Fruit fly (Drosophila melanogaster) whole organism, embryonic: Measurements from ENCODE around the gene Osi21.

ENCODE experiments used
- Atf3 ChIP-seq: fragments of 200-800 bp; sonication (Bioruptor generic); optimal IDR thresholded peaks from 3 replicates; lab custom pipeline; 2016; ENCODE audit warnings: missing biosample characterization, missing genetic modification characterization
- Blimp-1 ChIP-seq: fragments of 200-800 bp; sonication (Bioruptor generic); optimal IDR thresholded peaks from 3 replicates; lab custom pipeline; 2018; ENCODE audit warnings: missing biosample characterization, missing genetic modification characterization, mild to moderate bottlenecking, moderate library complexity, missing genetic modification reagents
- CG13287 ChIP-seq: fragments of 200-800 bp; sonication (Bioruptor generic); IDR thresholded peaks from 2 replicates; pipeline ENCODE4 v1.3.6; 2022; ENCODE audit warnings: missing biosample characterization, missing genetic modification characterization; ENCODE audit not compliant: partially characterized antibody
- CG13296 ChIP-seq: fragments of 200-800 bp; sonication (Bioruptor generic); optimal IDR thresholded peaks from 3 replicates; lab custom pipeline; 2018; ENCODE audit warnings: missing biosample characterization, mild to moderate bottlenecking, missing genetic modification characterization
- CG13624 ChIP-seq: fragments of 200-800 bp; sonication (Bioruptor generic); optimal IDR thresholded peaks from 2 replicates; lab custom pipeline; 2016; ENCODE audit warnings: missing biosample characterization, missing genetic modification characterization
- CG14710 ChIP-seq: fragments of 200-800 bp; sonication (Bioruptor generic); optimal IDR thresholded peaks from 3 replicates; lab custom pipeline; 2019; ENCODE audit warnings: missing biosample characterization, mild to moderate bottlenecking, missing genetic modification characterization, moderate library complexity
- CG15269 ChIP-seq: fragments of 200-800 bp; sonication (Bioruptor generic); optimal IDR thresholded peaks from 2 replicates; lab custom pipeline; 2018; ENCODE audit warnings: missing biosample characterization, mild to moderate bottlenecking, missing genetic modification characterization, moderate library complexity
- CG18262 ChIP-seq: fragments of 200-800 bp; optimal IDR thresholded peaks from 3 replicates; lab custom pipeline; 2019; ENCODE audit warnings: missing biosample characterization, mild to moderate bottlenecking, missing genetic modification characterization, moderate library complexity
- CG2678 ChIP-seq: fragments of 200-800 bp; sonication (Bioruptor generic); optimal IDR thresholded peaks from 3 replicates; lab custom pipeline; 2019; ENCODE audit warnings: missing biosample characterization, mild to moderate bottlenecking, missing genetic modification characterization, moderate library complexity
- CG30403 ChIP-seq: fragments of 200-800 bp; sonication (Bioruptor generic); optimal IDR thresholded peaks from 3 replicates; lab custom pipeline; 2016; ENCODE audit warnings: missing biosample characterization, missing genetic modification characterization
- CG30431 ChIP-seq: fragments of 200-800 bp; sonication (Bioruptor generic); optimal IDR thresholded peaks from 2 replicates; lab custom pipeline; 2017; ENCODE audit warnings: missing biosample characterization, missing genetic modification characterization
- CG33557 ChIP-seq: fragments of 200-800 bp; sonication (Bioruptor generic); optimal IDR thresholded peaks from 2 replicates; lab custom pipeline; 2019; ENCODE audit warnings: missing biosample characterization, mild to moderate bottlenecking, missing genetic modification characterization, moderate library complexity
- CG3726 ChIP-seq: fragments of 200-800 bp; sonication (Bioruptor generic); IDR thresholded peaks from 3 replicates; pipeline ENCODE4, ENCODE4 v1.3.6; 2022; ENCODE audit warnings: missing biosample characterization, missing genetic modification characterization
- CG6654 ChIP-seq: fragments of 200-800 bp; sonication (Bioruptor generic); optimal IDR thresholded peaks from 2 replicates; lab custom pipeline; 2017; ENCODE audit warnings: missing biosample characterization, mild to moderate bottlenecking, missing genetic modification characterization
- CG7372 ChIP-seq: fragments of 200-800 bp; sonication (Bioruptor generic); IDR thresholded peaks from 2 replicates; pipeline ENCODE4 v1.3.6; 2022; ENCODE audit warnings: missing biosample characterization, missing genetic modification characterization
- CG9215 ChIP-seq: fragments of 200-800 bp; sonication (Bioruptor generic); IDR thresholded peaks from 2 replicates; pipeline ENCODE4 v1.3.6; 2022; ENCODE audit warnings: missing biosample characterization, missing genetic modification characterization
- CG9727 ChIP-seq: fragments of 200-800 bp; sonication (Bioruptor generic); optimal IDR thresholded peaks from 3 replicates; lab custom pipeline; 2017; ENCODE audit warnings: missing biosample characterization, mild to moderate bottlenecking, missing genetic modification characterization
- D ChIP-seq, 2 experiments: fragments of 200-800 bp in 1 of 2; fragments of >200 bp in 1 of 2; sonication (Bioruptor generic) in 1 of 2; optimal IDR thresholded peaks; 2 replicates in 1 of 2; 3 replicates in 1 of 2; lab custom pipeline; 2017; ENCODE audit warnings: mild to moderate bottlenecking in 1 of 2, missing biosample characterization in 1 of 2, missing genetic modification characterization in 1 of 2, missing genetic modification reagents in 1 of 2
- D19B ChIP-seq: fragments of 200-800 bp; sonication (Bioruptor generic); optimal IDR thresholded peaks from 2 replicates; lab custom pipeline; 2017; ENCODE audit warnings: missing biosample characterization, mild to moderate bottlenecking, missing genetic modification characterization
- Gsc ChIP-seq: fragments of 200-800 bp; sonication (Bioruptor generic); IDR thresholded peaks from 2 replicates; pipeline ENCODE4 v1.3.6; 2022; ENCODE audit warnings: missing biosample characterization, missing genetic modification characterization
- Lpt ChIP-seq: fragments of >200 bp; optimal IDR thresholded peaks from 2 replicates; lab custom pipeline; 2018; ENCODE audit warnings: missing biosample characterization, missing genetic modification characterization
- Mad ChIP-seq: fragments of 200-800 bp; sonication (Bioruptor generic); optimal IDR thresholded peaks from 2 replicates; lab custom pipeline; 2016; ENCODE audit warnings: missing biosample characterization, missing genetic modification characterization
- Myb ChIP-seq: fragments of 200-800 bp; sonication (Bioruptor generic); optimal IDR thresholded peaks from 2 replicates; lab custom pipeline; 2016; ENCODE audit warnings: missing biosample characterization, missing genetic modification characterization
- Oaz ChIP-seq: fragments of 200-800 bp; sonication (Bioruptor generic); IDR thresholded peaks from 2 replicates; pipeline ENCODE4 v1.3.6; 2022; ENCODE audit warnings: missing biosample characterization, missing genetic modification characterization
- Oli ChIP-seq: fragments of 200-800 bp; sonication (Bioruptor generic); optimal IDR thresholded peaks from 2 replicates; lab custom pipeline; 2018; ENCODE audit warnings: missing biosample characterization, mild to moderate bottlenecking, missing genetic modification characterization, moderate library complexity
- Spps ChIP-seq: fragments of 200-800 bp; sonication (Bioruptor generic); optimal IDR thresholded peaks from 2 replicates; lab custom pipeline; 2018; ENCODE audit warnings: missing biosample characterization, mild to moderate bottlenecking, missing genetic modification characterization
- Vsx1 ChIP-seq: fragments of 200-800 bp; sonication (Bioruptor generic); optimal IDR thresholded peaks from 2 replicates; lab custom pipeline; 2017; ENCODE audit warnings: missing biosample characterization, mild to moderate bottlenecking, missing genetic modification characterization, missing genetic modification reagents
- abd-A ChIP-seq: fragments of 200-800 bp; sonication (Bioruptor generic); optimal IDR thresholded peaks from 3 replicates; lab custom pipeline; 2019; ENCODE audit warnings: missing biosample characterization, mild to moderate bottlenecking, missing genetic modification characterization, moderate library complexity
- bowl ChIP-seq: fragments of 200-800 bp; sonication (Bioruptor generic); IDR thresholded peaks from 2 replicates; pipeline ENCODE4 v1.3.6; 2022; ENCODE audit warnings: missing biosample characterization, missing genetic modification characterization
- dmrt11E ChIP-seq: fragments of 200-800 bp; sonication (Bioruptor generic); optimal IDR thresholded peaks from 3 replicates; lab custom pipeline; 2018; ENCODE audit warnings: missing biosample characterization, mild to moderate bottlenecking, missing genetic modification characterization, moderate library complexity
- gce ChIP-seq: fragments of 200-800 bp; sonication (Bioruptor generic); IDR thresholded peaks from 3 replicates; pipeline ENCODE4 v1.3.6; 2022; ENCODE audit warnings: missing biosample characterization, missing genetic modification characterization
- gem ChIP-seq: fragments of 200-800 bp; sonication (Bioruptor generic); optimal IDR thresholded peaks from 2 replicates; lab custom pipeline; 2019; ENCODE audit warnings: missing biosample characterization, mild to moderate bottlenecking, missing genetic modification characterization, moderate library complexity
- gsb-n ChIP-seq: fragments of 200-800 bp; sonication (Bioruptor generic); optimal IDR thresholded peaks from 3 replicates; lab custom pipeline; 2018; ENCODE audit warnings: missing biosample characterization, mild to moderate bottlenecking, missing genetic modification characterization
- insv ChIP-seq, 2 experiments: fragments of 200-800 bp; sonication (Bioruptor generic); optimal IDR thresholded peaks; 3 replicates each; lab custom pipeline; 2016 to 2018; ENCODE audit warnings: missing biosample characterization in 2 of 2, missing genetic modification characterization in 2 of 2
- kni ChIP-seq: fragments of 200-800 bp; sonication (Bioruptor generic); optimal IDR thresholded peaks from 3 replicates; lab custom pipeline; 2017; ENCODE audit warnings: mild to moderate bottlenecking, missing biosample characterization, missing genetic modification reagents, missing genetic modification characterization
- lola ChIP-seq, 3 experiments: fragments of >200 bp in 2 of 3; fragments of 200-800 bp in 1 of 3; sonication (Bioruptor generic) in 1 of 3; optimal IDR thresholded peaks; 2 replicates each; lab custom pipeline; 2017 to 2019; ENCODE audit warnings: missing biosample characterization in 3 of 3, missing genetic modification characterization in 3 of 3, mild to moderate bottlenecking in 1 of 3, moderate library complexity in 1 of 3
- maf-S ChIP-seq: fragments of 200-800 bp; sonication (Bioruptor generic); optimal IDR thresholded peaks from 2 replicates; lab custom pipeline; 2016; ENCODE audit warnings: missing biosample characterization, missing genetic modification characterization
- oc ChIP-seq: fragments of 200-800 bp; sonication (Bioruptor generic); optimal IDR thresholded peaks from 2 replicates; lab custom pipeline; 2018; ENCODE audit warnings: missing biosample characterization, mild to moderate bottlenecking, missing genetic modification characterization, moderate library complexity
- phol ChIP-seq: fragments of 200-800 bp; sonication (Bioruptor generic); optimal IDR thresholded peaks from 3 replicates; lab custom pipeline; 2018; ENCODE audit warnings: missing biosample characterization, mild to moderate bottlenecking, missing genetic modification characterization, moderate library complexity
- prd ChIP-seq, 3 experiments: fragments of >200 bp in 2 of 3; fragments of 200-800 bp in 1 of 3; sonication (Bioruptor generic) in 1 of 3; optimal IDR thresholded peaks in 2 of 3; IDR thresholded peaks in 1 of 3; 2 replicates in 2 of 3; 3 replicates in 1 of 3; pipeline versions ENCODE4 v1.3.6 to Lab custom; 2017 to 2022; ENCODE audit warnings: missing biosample characterization in 1 of 3, missing genetic modification characterization in 1 of 3
- stwl ChIP-seq: fragments of 200-800 bp; sonication (Bioruptor generic); optimal IDR thresholded peaks from 3 replicates; lab custom pipeline; 2018; ENCODE audit warnings: missing biosample characterization, mild to moderate bottlenecking, missing genetic modification characterization, moderate library complexity
- tap ChIP-seq: fragments of 200-800 bp; optimal IDR thresholded peaks from 3 replicates; lab custom pipeline; 2019; ENCODE audit warnings: missing biosample characterization, mild to moderate bottlenecking, missing genetic modification characterization, moderate library complexity
- tio ChIP-seq: fragments of 200-800 bp; sonication (Bioruptor generic); optimal IDR thresholded peaks from 2 replicates; lab custom pipeline; 2017; ENCODE audit warnings: missing biosample characterization, missing genetic modification characterization, inconsistent platforms
- tll ChIP-seq, 2 experiments: fragments of 200-800 bp in 1 of 2; fragments of >200 bp in 1 of 2; sonication (Bioruptor generic) in 1 of 2; optimal IDR thresholded peaks; 2 replicates each; lab custom pipeline; 2017 to 2019; ENCODE audit warnings: missing biosample characterization in 2 of 2, missing genetic modification characterization in 2 of 2, mild to moderate bottlenecking in 1 of 2, moderate library complexity in 1 of 2
- ttk ChIP-seq: fragments of 200-800 bp; sonication (Bioruptor generic); IDR thresholded peaks from 2 replicates; pipeline ENCODE4 v2.1.2; 2022; ENCODE audit warnings: missing biosample characterization, missing genetic modification characterization
- unpg ChIP-seq: fragments of 200-800 bp; sonication (Bioruptor generic); optimal IDR thresholded peaks from 3 replicates; lab custom pipeline; 2018; ENCODE audit warnings: missing biosample characterization, mild to moderate bottlenecking, missing genetic modification characterization, moderate library complexity
- z ChIP-seq: fragments of 200-800 bp; sonication (Bioruptor generic); IDR thresholded peaks from 3 replicates; pipeline ENCODE4 v1.3.6; 2022; ENCODE audit warnings: missing biosample characterization, missing genetic modification characterization
- zen ChIP-seq: fragments of 200-800 bp; sonication (Bioruptor generic); optimal IDR thresholded peaks from 3 replicates; lab custom pipeline; 2018; ENCODE audit warnings: missing biosample characterization, mild to moderate bottlenecking, missing genetic modification characterization, moderate library complexity

Gene Osi21

dm6 chr2L:11322800-11323199 lies 37.3 kb upstream of the Osi21 start:
- TF ChIP-seq gsb-n (peak; percentile 49), kni (GFP tag; lab: Kevin White, UChicago) (peak; percentile 1), Oaz (GFP tag; lab: Robert Waterston, UW) (no peak), stwl (tag; lab: Kevin White, UChicago) (no peak), CG30431 (GFP tag; lab: Kevin White, UChicago) (no peak), insv (GFP tag; optimal IDR thresholded peaks at IDR 0.05; lab: Kevin White, UChicago) (no peak), abd-A (tag; lab: Kevin White, UChicago) (peak; percentile 55), CG13296 (GFP tag; lab: Kevin White, UChicago) (no peak), CG33557 (no peak), D19B (GFP tag; lab: Kevin White, UChicago) (no peak), tll (GFP tag; optimal IDR thresholded peaks at IDR 0.05; lab: Kevin White, UChicago) (no peak), tap (tag; lab: Kevin White, UChicago) (no peak), bowl (GFP tag; lab: Robert Waterston, UW) (no peak), CG9215 (GFP tag; lab: Robert Waterston, UW) (no peak), Gsc (GFP tag; lab: Robert Waterston, UW) (no peak), CG3726 (GFP tag; lab: Robert Waterston, UW) (no peak), prd (optimal IDR thresholded peaks at IDR 0.05; lab: Kevin White, UChicago) (no peak), prd (GFP tag; IDR thresholded peaks at IDR 0.05; lab: Robert Waterston, UW) (0 out of 3 replicates have a peak, but pooled peaks have one; percentile 14), CG7372 (no peak), oc (peak; percentile 60), CG30403 (GFP tag; lab: Kevin White, UChicago) (no peak), CG2678 (tag; lab: Kevin White, UChicago) (no peak), z (GFP tag; lab: Robert Waterston, UW) (0 out of 3 replicates have a peak, but pooled peaks have one; percentile 24)

- TF ChIP-seq Blimp-1 (GFP tag; lab: Kevin White, UChicago) (peak; percentile 7), lola (GFP tag; optimal IDR thresholded peaks at IDR 0.05; lab: Kevin White, UChicago) (peak in 1 of 3 experiments; percentile 5), gce (GFP tag; lab: Robert Waterston, UW) (no peak), prd (optimal IDR thresholded peaks at IDR 0.05; lab: Kevin White, UChicago) (no peak), prd (GFP tag; IDR thresholded peaks at IDR 0.05; lab: Robert Waterston, UW) (peak; percentile 57; the same call in 2 of the 3 replicates), CG9727 (GFP tag; lab: Kevin White, UChicago) (peak; percentile 22), Lpt (no peak), CG15269 (no peak), Oli (peak; percentile 13), zen (tag; lab: Kevin White, UChicago) (peak; percentile 38), dmrt11E (tag; lab: Kevin White, UChicago) (peak; percentile 53), CG14710 (tag; lab: Kevin White, UChicago) (peak; percentile 20), gsb-n (peak; percentile 0), CG13624 (GFP tag; lab: Kevin White, UChicago) (no peak), Spps (no peak), gem (peak; percentile 51), D (optimal IDR thresholded peaks at IDR 0.05; lab: Kevin White, UChicago) (no peak), D (GFP tag; optimal IDR thresholded peaks at IDR 0.05; lab: Kevin White, UChicago) (no peak), unpg (GFP tag; lab: Kevin White, UChicago) (peak; percentile 4), CG13287 (GFP tag; lab: Robert Waterston, UW) (no peak), Mad (no peak), CG18262 (tag; lab: Kevin White, UChicago) (peak; percentile 6), Myb (GFP tag; lab: Kevin White, UChicago) (no peak), tio (GFP tag; lab: Kevin White, UChicago) (peak; percentile 14), maf-S (no peak), phol (tag; lab: Kevin White, UChicago) (peak; percentile 20), ttk (GFP tag; lab: Robert Waterston, UW) (no peak), CG6654 (no peak), Vsx1 (GFP tag; lab: Kevin White, UChicago) (no peak), Atf3 (GFP tag; lab: Kevin White, UChicago) (no peak)
These were observed 36.6 kb upstream of the Osi21 start for dm6 chr2L:11322115-11322514.
